Worm (Caenorhabditis elegans) whole organism, L3 larva: ENCODE results near the gene F07C4.10.

ENCODE experiments used
- egl-27 ChIP-seq: sonication (generic microtip); optimal IDR thresholded peaks from 4 replicates; lab custom pipeline; 2017; ENCODE audit warnings: missing biosample characterization, missing genetic modification reagents, missing genetic modification characterization
- jun-1 ChIP-seq: fragments of 150-350 bp; optimal IDR thresholded peaks from 2 replicates; lab custom pipeline; 2014; ENCODE audit warnings: missing biosample characterization, missing genetic modification reagents, missing genetic modification characterization
- mdl-1 ChIP-seq: fragments of 150-350 bp; optimal IDR thresholded peaks from 2 replicates; lab custom pipeline; 2014; ENCODE audit warnings: missing biosample characterization, missing genetic modification characterization
- nhr-11 ChIP-seq: fragments of 150-350 bp; optimal IDR thresholded peaks from 2 replicates; lab custom pipeline; 2014; ENCODE audit warnings: missing biosample characterization, missing genetic modification characterization
- nhr-12 ChIP-seq: fragments of 150-350 bp; optimal IDR thresholded peaks from 2 replicates; lab custom pipeline; 2014; ENCODE audit warnings: missing biosample characterization, missing genetic modification characterization
- pha-4 ChIP-seq: fragments of 150-350 bp; optimal IDR thresholded peaks from 2 replicates; lab custom pipeline; 2014; ENCODE audit warnings: missing biosample characterization, missing genetic modification reagents, missing genetic modification characterization
- unc-62 ChIP-seq: fragments of 150-350 bp; sonication (generic microtip); optimal IDR thresholded peaks from 4 replicates; lab custom pipeline; 2014; ENCODE audit warnings: missing biosample characterization, missing genetic modification reagents, missing genetic modification characterization

- TF ChIP-seq jun-1, result no peak
- no peak for TF ChIP-seq egl-27
- no peak for TF ChIP-seq pha-4 (tag; lab: Kevin White, UChicago)
- TF ChIP-seq mdl-1 (tag; lab: Kevin White, UChicago), result no peak
- TF ChIP-seq unc-62 (GFP tag; lab: Kevin White, UChicago), result no peak
- TF ChIP-seq nhr-12 (tag; lab: Kevin White, UChicago), result no peak
- no peak for TF ChIP-seq nhr-11 (tag; lab: Kevin White, UChicago)
These were observed 44.6 kb downstream of the F07C4.10 start for ce11 chrV:7595132-7595531.
